Worm (Caenorhabditis elegans) whole organism, young adult: ENCODE measurements around the gene taf-13.

Experiments used
- B0035.1 ChIP-seq: sonication (generic microtip); optimal IDR thresholded peaks from 2 replicates; lab custom pipeline; 2016; ENCODE audit warnings: missing genetic modification characterization, mild to moderate bottlenecking, missing compliant biosample characterization, missing genotype, missing genetic modification reagents
- B0261.1 ChIP-seq: sonication (generic microtip); optimal IDR thresholded peaks from 2 replicates; lab custom pipeline; 2016; ENCODE audit warnings: mild to moderate bottlenecking, missing genetic modification characterization, moderate library complexity, missing compliant biosample characterization
- C06A6.2 ChIP-seq: fragments of 200-800 bp; sonication (Bioruptor generic); conservative IDR thresholded peaks from 2 replicates; pipeline ENCODE4 v1.3.6; 2022; ENCODE audit warnings: missing genetic modification characterization, missing compliant biosample characterization
- F10E7.11 ChIP-seq: sonication (generic microtip); optimal IDR thresholded peaks from 2 replicates; lab custom pipeline; 2017; ENCODE audit warnings: mild to moderate bottlenecking, missing genetic modification characterization, moderate library complexity, missing compliant biosample characterization
- F22D6.2 ChIP-seq: sonication (generic microtip); optimal IDR thresholded peaks from 2 replicates; lab custom pipeline; 2016; ENCODE audit warnings: mild to moderate bottlenecking, missing genetic modification characterization, missing compliant biosample characterization
- F37B4.10 ChIP-seq: fragments of 200-800 bp; sonication (Bioruptor generic); IDR thresholded peaks from 2 replicates; pipeline ENCODE4 v1.3.6; 2022; ENCODE audit warnings: missing genetic modification characterization, missing compliant biosample characterization
- F52B5.7 ChIP-seq: sonication (generic microtip); optimal IDR thresholded peaks from 2 replicates; lab custom pipeline; 2016; ENCODE audit warnings: mild to moderate bottlenecking, missing genetic modification characterization, missing compliant biosample characterization
- K12H6.12 ChIP-seq: fragments of 200-800 bp; sonication (Bioruptor generic); optimal IDR thresholded peaks from 2 replicates; lab custom pipeline; 2018; ENCODE audit warnings: mild to moderate bottlenecking, missing genetic modification characterization, missing compliant biosample characterization
- Y53G8AR.9 ChIP-seq: fragments of 200-800 bp; sonication (Bioruptor generic); conservative IDR thresholded peaks from 2 replicates; pipeline ENCODE4 v1.3.6; 2022; ENCODE audit warnings: missing genetic modification reagents, missing genetic modification characterization, missing compliant biosample characterization
- Y79H2A.3 ChIP-seq: fragments of 200-800 bp; sonication (Bioruptor generic); conservative IDR thresholded peaks from 2 replicates; pipeline ENCODE4 v1.3.6; 2022; ENCODE audit warnings: missing genetic modification reagents, missing genetic modification characterization, missing compliant biosample characterization
- aptf-2 ChIP-seq: fragments of 200-800 bp; sonication (Bioruptor generic); conservative IDR thresholded peaks from 2 replicates; pipeline ENCODE4 v1.3.6; 2022; ENCODE audit warnings: missing genetic modification reagents, missing genetic modification characterization, missing compliant biosample characterization
- aptf-3 ChIP-seq: fragments of 200-800 bp; sonication (Bioruptor generic); IDR thresholded peaks from 2 replicates; pipeline ENCODE4 v1.3.6; 2022; ENCODE audit warnings: missing genetic modification characterization, missing compliant biosample characterization
- attf-5 ChIP-seq: fragments of 200-800 bp; sonication (Bioruptor generic); optimal IDR thresholded peaks from 2 replicates; lab custom pipeline; 2018; ENCODE audit warnings: mild to moderate bottlenecking, missing genetic modification characterization, missing compliant biosample characterization
- attf-6 ChIP-seq: fragments of 200-800 bp; sonication (Bioruptor generic); IDR thresholded peaks from 2 replicates; pipeline ENCODE4 v1.3.6; 2022; ENCODE audit warnings: missing genetic modification reagents, missing genetic modification characterization, missing compliant biosample characterization
- bed-2 ChIP-seq: fragments of 200-800 bp; sonication (Bioruptor generic); IDR thresholded peaks from 2 replicates; pipeline ENCODE4 v1.3.6; 2022; ENCODE audit warnings: missing genetic modification reagents, missing genetic modification characterization, missing compliant biosample characterization
- ccch-3 ChIP-seq: fragments of 200-800 bp; sonication (Bioruptor generic); optimal IDR thresholded peaks from 2 replicates; lab custom pipeline; 2018; ENCODE audit warnings: mild to moderate bottlenecking, missing genetic modification characterization, missing compliant biosample characterization
- ceh-40 ChIP-seq: fragments of 200-800 bp; sonication (Bioruptor generic); IDR thresholded peaks from 2 replicates; pipeline ENCODE4 v1.3.6; 2022; ENCODE audit warnings: missing genetic modification characterization, missing compliant biosample characterization
- ceh-58 ChIP-seq: fragments of 200-800 bp; sonication (Bioruptor generic); IDR thresholded peaks from 2 replicates; pipeline ENCODE4 v1.3.6; 2022; ENCODE audit warnings: missing genetic modification characterization, missing compliant biosample characterization
- efl-1 ChIP-seq: fragments of 150-350 bp; optimal IDR thresholded peaks from 2 replicates; lab custom pipeline; 2014; ENCODE audit warnings: missing biosample characterization, missing genetic modification reagents, missing genetic modification characterization
- egl-18 ChIP-seq: fragments of 200-800 bp; sonication (Bioruptor generic); IDR thresholded peaks from 2 replicates; pipeline ENCODE4 v1.3.6; 2022; ENCODE audit warnings: missing genetic modification reagents, missing genetic modification characterization, missing compliant biosample characterization
- ekl-4 ChIP-seq: fragments of 200-800 bp; sonication (Bioruptor generic); IDR thresholded peaks from 2 replicates; pipeline ENCODE4 v1.3.6; 2022; ENCODE audit warnings: missing genetic modification reagents, missing genetic modification characterization, missing compliant biosample characterization
- ets-4 ChIP-seq: fragments of 200-800 bp; sonication (Bioruptor generic); optimal IDR thresholded peaks from 2 replicates; lab custom pipeline; 2018; ENCODE audit warnings: mild to moderate bottlenecking, missing genetic modification characterization, missing compliant biosample characterization
- him-1 ChIP-seq: sonication (generic microtip); optimal IDR thresholded peaks from 2 replicates; lab custom pipeline; 2016; ENCODE audit warnings: missing genotype, missing genetic modification reagents, missing genetic modification characterization, missing compliant biosample characterization
- hlh-12 ChIP-seq: sonication (generic microtip); optimal IDR thresholded peaks from 2 replicates; lab custom pipeline; 2016; ENCODE audit warnings: missing genetic modification characterization, missing compliant biosample characterization
- hlh-26 ChIP-seq: fragments of 200-800 bp; sonication (Bioruptor generic); conservative IDR thresholded peaks from 2 replicates; pipeline ENCODE4 v1.3.6; 2022; ENCODE audit warnings: missing genetic modification reagents, missing genetic modification characterization, missing compliant biosample characterization
- lin-35 ChIP-seq, 3 experiments: fragments of 150-350 bp in 2 of 3; sonication (generic microtip) in 1 of 3; optimal IDR thresholded peaks; 2 replicates each; lab custom pipeline; 2014 to 2018; ENCODE audit warnings: missing biosample characterization in 3 of 3, missing genetic modification characterization in 3 of 3, missing genetic modification reagents in 3 of 3
- lin-40 ChIP-seq: sonication (generic microtip); optimal IDR thresholded peaks from 2 replicates; lab custom pipeline; 2016; ENCODE audit warnings: missing genetic modification characterization, mild to moderate bottlenecking, missing compliant biosample characterization, missing genotype, missing genetic modification reagents
- lir-1 ChIP-seq: fragments of 200-800 bp; sonication (Bioruptor generic); conservative IDR thresholded peaks from 2 replicates; pipeline ENCODE4 v1.3.6; 2022; ENCODE audit warnings: missing genetic modification reagents, missing genetic modification characterization, missing compliant biosample characterization
- lsy-27 ChIP-seq: sonication (generic microtip); optimal IDR thresholded peaks from 2 replicates; lab custom pipeline; 2017; ENCODE audit warnings: missing genetic modification characterization, mild to moderate bottlenecking, missing compliant biosample characterization, antibody characterized with exemption, missing genotype, borderline replicate concordance; ENCODE audit not compliant: insufficient read depth
- madf-3 ChIP-seq: fragments of 200-800 bp; sonication (Bioruptor generic); IDR thresholded peaks from 2 replicates; pipeline ENCODE4 v1.3.6; 2022; ENCODE audit warnings: missing genetic modification reagents, missing genetic modification characterization, missing compliant biosample characterization
- nhr-90 ChIP-seq: sonication (generic microtip); optimal IDR thresholded peaks from 2 replicates; lab custom pipeline; 2016; ENCODE audit warnings: missing genotype, mild to moderate bottlenecking, missing genetic modification characterization, missing compliant biosample characterization
- pbrm-1 ChIP-seq: fragments of 200-800 bp; sonication (Bioruptor generic); IDR thresholded peaks from 2 replicates; pipeline ENCODE4 v1.3.6; 2022; ENCODE audit warnings: missing genetic modification reagents, missing genetic modification characterization, missing compliant biosample characterization
- repo-1 ChIP-seq: sonication (generic microtip); optimal IDR thresholded peaks from 2 replicates; lab custom pipeline; 2017; ENCODE audit warnings: mild to moderate bottlenecking, missing genetic modification characterization, missing compliant biosample characterization
- sea-2 ChIP-seq: fragments of 200-800 bp; sonication (Bioruptor generic); IDR thresholded peaks from 2 replicates; pipeline ENCODE4 v1.3.6; 2022; ENCODE audit warnings: missing genetic modification characterization, missing compliant biosample characterization
- snpc-1.1 ChIP-seq: sonication (generic microtip); optimal IDR thresholded peaks from 2 replicates; lab custom pipeline; 2017; ENCODE audit warnings: missing genetic modification characterization, mild to moderate bottlenecking, missing compliant biosample characterization, antibody characterized with exemption, moderate library complexity, missing genotype, missing genetic modification reagents; ENCODE audit not compliant: insufficient read depth
- snpc-4 ChIP-seq, 5 experiments: fragments of 150-350 bp in 1 of 5; sonication (generic microtip) in 4 of 5; optimal IDR thresholded peaks; 2 replicates each; lab custom pipeline; 2014 to 2018; ENCODE audit warnings: missing genetic modification characterization in 5 of 5, missing biosample characterization in 3 of 5, antibody characterized with exemption in 2 of 5, mild to moderate bottlenecking in 2 of 5, missing compliant biosample characterization in 2 of 5, missing genotype in 2 of 5, moderate library complexity in 2 of 5, missing genetic modification reagents in 1 of 5
- tbp1 ChIP-seq: fragments of 200-800 bp; sonication (Bioruptor generic); optimal IDR thresholded peaks from 2 replicates; lab custom pipeline; 2018; ENCODE audit warnings: mild to moderate bottlenecking, missing genetic modification characterization, missing compliant biosample characterization
- ztf-22 ChIP-seq: fragments of 200-800 bp; sonication (Bioruptor generic); optimal IDR thresholded peaks from 2 replicates; lab custom pipeline; 2018; ENCODE audit warnings: mild to moderate bottlenecking, missing genetic modification characterization, moderate library complexity, missing compliant biosample characterization
- ztf-25 ChIP-seq: fragments of 200-800 bp; sonication (Bioruptor generic); IDR thresholded peaks from 2 replicates; pipeline ENCODE4 v1.3.6; 2022; ENCODE audit warnings: missing genetic modification reagents, missing genetic modification characterization, missing compliant biosample characterization

taf-13 gene

DNA sequence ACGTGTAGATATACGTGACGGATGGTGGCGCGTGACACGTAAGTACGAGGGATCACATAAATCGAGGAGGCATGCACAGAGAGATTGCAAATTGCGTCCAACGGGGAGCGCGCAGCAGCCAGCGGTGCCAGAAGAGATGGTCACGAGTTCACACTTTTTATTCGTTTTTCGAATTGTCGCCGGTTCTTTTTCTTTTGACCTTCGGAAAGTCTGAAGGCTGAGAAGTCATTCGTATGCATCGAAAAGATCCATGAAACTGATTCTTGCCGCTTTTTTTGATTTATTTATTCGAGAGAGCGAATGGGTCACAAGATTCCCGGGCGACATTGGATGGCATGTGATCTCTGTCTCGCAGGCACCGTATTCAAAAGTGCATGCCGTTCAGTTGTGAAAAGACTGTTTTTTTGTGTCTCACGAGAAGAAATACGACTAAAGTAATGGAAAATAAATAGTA lies 46.4 kb downstream of the taf-13 start (continued):
- no peak for TF ChIP-seq sea-2 (GFP tag; lab: Robert Waterston, UW)
- no peak for TF ChIP-seq F10E7.11 (tag; lab: Kevin White, UChicago)
- peak; percentile 51; the same call in 1 of the 2 replicates for TF ChIP-seq lir-1 (GFP tag; lab: Robert Waterston, UW)
- peak; percentile 4 for TF ChIP-seq lin-40 (tag; lab: Kevin White, UChicago)
- TF ChIP-seq bed-2: no peak
- no peak for TF ChIP-seq attf-6 (GFP tag; lab: Robert Waterston, UW)
- TF ChIP-seq pbrm-1 (GFP tag; lab: Robert Waterston, UW): no peak
- TF ChIP-seq Y79H2A.3 (GFP tag; lab: Robert Waterston, UW): no peak
- no peak for TF ChIP-seq ccch-3 (GFP tag; lab: Kevin White, UChicago)
- TF ChIP-seq him-1 (tag; lab: Kevin White, UChicago): no peak
- no peak for TF ChIP-seq snpc-4 (GFP tag; optimal IDR thresholded peaks at IDR 0.05; lab: Kevin White, UChicago)
- TF ChIP-seq snpc-4 (tag; optimal IDR thresholded peaks at IDR 0.05; lab: Kevin White, UChicago): peak in 1 of 4 experiments; percentile 39
- no peak for TF ChIP-seq repo-1
- TF ChIP-seq efl-1 (GFP tag; lab: Kevin White, UChicago): no peak
- no peak for TF ChIP-seq ets-4 (GFP tag; lab: Kevin White, UChicago)
- no peak for TF ChIP-seq F22D6.2 (tag; lab: Kevin White, UChicago)
- TF ChIP-seq ztf-22 (GFP tag; lab: Kevin White, UChicago): no peak
- TF ChIP-seq aptf-3 (GFP tag; lab: Robert Waterston, UW): no peak
- TF ChIP-seq attf-5 (GFP tag; lab: Kevin White, UChicago): peak; percentile 37
- peak; percentile 50; the same call in 1 of the 2 replicates for TF ChIP-seq ekl-4 (GFP tag; lab: Robert Waterston, UW)
- peak; percentile 2 for TF ChIP-seq F52B5.7
- TF ChIP-seq egl-18: no peak
- peak in 1 of 3 experiments; percentile 35 for TF ChIP-seq lin-35 (GFP tag; optimal IDR thresholded peaks at IDR 0.05; lab: Kevin White, UChicago)
- TF ChIP-seq C06A6.2 (GFP tag; lab: Robert Waterston, UW): peak; percentile 48
- no peak for TF ChIP-seq B0035.1
- TF ChIP-seq B0261.1 (tag; lab: Kevin White, UChicago): no peak
- no peak for TF ChIP-seq Y53G8AR.9 (GFP tag; lab: Robert Waterston, UW)
- TF ChIP-seq hlh-26 (GFP tag; lab: Robert Waterston, UW): no peak
- no peak for TF ChIP-seq snpc-1.1 (tag; lab: Kevin White, UChicago)
- no peak for TF ChIP-seq ztf-25
- TF ChIP-seq nhr-90: no peak
- TF ChIP-seq tbp1 (GFP tag; lab: Kevin White, UChicago): peak; percentile 45
- TF ChIP-seq hlh-12: no peak
- TF ChIP-seq madf-3: no peak
- TF ChIP-seq aptf-2: no peak
- TF ChIP-seq lsy-27: no peak

DNA sequence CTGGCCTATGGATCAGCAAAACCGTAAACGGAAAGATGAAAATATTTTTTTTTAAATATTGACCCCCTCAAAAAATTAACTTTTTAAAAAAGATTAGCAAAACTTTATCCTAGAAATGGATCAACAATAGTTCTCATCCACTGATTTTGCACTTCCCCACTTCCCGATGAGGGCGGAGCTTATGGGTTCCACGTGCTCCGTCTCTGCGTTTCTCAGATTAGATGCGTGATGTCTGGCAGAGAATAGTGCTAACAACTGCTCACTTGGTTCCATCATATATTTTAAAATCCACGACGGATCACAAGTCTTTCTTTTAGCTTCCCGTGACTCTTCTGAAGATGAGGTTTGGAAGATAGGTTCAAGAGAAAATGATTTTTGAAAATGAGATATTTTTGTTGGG lies 47.1 kb downstream of the taf-13 start:
- TF ChIP-seq K12H6.12: peak; percentile 22
- TF ChIP-seq ceh-40 (GFP tag; lab: Robert Waterston, UW): no peak

DNA sequence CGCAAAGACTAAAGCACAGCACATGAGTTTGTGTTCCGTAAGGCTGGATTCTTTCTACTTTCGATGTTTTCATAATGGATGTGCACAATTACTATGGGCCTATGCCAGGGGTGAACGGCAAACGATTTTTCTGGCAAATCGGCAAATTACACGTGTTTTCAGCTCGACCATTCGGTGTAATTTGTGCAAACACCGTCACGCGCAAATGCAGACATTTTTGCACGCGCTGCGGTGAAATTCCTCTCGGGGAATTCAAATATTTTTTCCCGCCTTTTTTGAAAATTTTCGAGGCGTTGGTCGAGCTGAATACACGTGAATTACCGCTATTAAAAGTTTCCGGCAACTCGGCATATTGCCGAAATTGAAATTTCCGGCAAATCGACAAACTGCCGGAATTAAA lies 47.8 kb downstream of the taf-13 start:
- 0 out of 2 replicates have a peak, but pooled peaks have one; percentile 28 for TF ChIP-seq Y79H2A.3 (GFP tag; lab: Robert Waterston, UW)
- TF ChIP-seq F37B4.10 (GFP tag; lab: Robert Waterston, UW): 0 out of 2 replicates have a peak, but pooled peaks have one; percentile 64
- TF ChIP-seq ceh-58: 0 out of 2 replicates have a peak, but pooled peaks have one; percentile 25
- TF ChIP-seq ekl-4 (GFP tag; lab: Robert Waterston, UW): 0 out of 2 replicates have a peak, but pooled peaks have one; percentile 19
